Worm (Caenorhabditis elegans) whole organism, mixed stage, embryonic: ENCODE results near the gene pmk-1.

Experiments
- ceh-39 ChIP-seq: fragments of 150-350 bp; optimal IDR thresholded peaks from 2 replicates; lab custom pipeline; 2014; ENCODE audit warnings: missing biosample characterization, missing genetic modification characterization
- elt-1 ChIP-seq: sonication (generic microtip); optimal IDR thresholded peaks from 2 replicates; lab custom pipeline; 2017; ENCODE audit warnings: missing genetic modification characterization, mild to moderate bottlenecking, missing compliant biosample characterization, antibody characterized with exemption, moderate library complexity, borderline replicate concordance; ENCODE audit not compliant: insufficient read depth
- elt-3 ChIP-seq: fragments of 150-350 bp; optimal IDR thresholded peaks from 2 replicates; lab custom pipeline; 2014; ENCODE audit warnings: missing biosample characterization, missing genetic modification characterization
- lsy-2 ChIP-seq: fragments of 150-350 bp; optimal IDR thresholded peaks from 2 replicates; lab custom pipeline; 2014; ENCODE audit warnings: missing biosample characterization, missing genetic modification characterization
- nhr-2 ChIP-seq: fragments of 150-350 bp; optimal IDR thresholded peaks from 2 replicates; lab custom pipeline; 2014; ENCODE audit warnings: missing biosample characterization, missing genetic modification characterization
- nhr-28 ChIP-seq: fragments of 150-350 bp; optimal IDR thresholded peaks from 2 replicates; lab custom pipeline; 2014; ENCODE audit warnings: missing biosample characterization, missing genetic modification characterization
- pha-4 ChIP-seq: fragments of 150-350 bp; optimal IDR thresholded peaks from 2 replicates; lab custom pipeline; 2018; ENCODE audit warnings: missing biosample characterization, missing genetic modification reagents, missing genetic modification characterization
- snpc-4 ChIP-seq: fragments of 150-350 bp; optimal IDR thresholded peaks from 2 replicates; lab custom pipeline; 2014; ENCODE audit warnings: missing biosample characterization, missing genetic modification characterization
- sptf-1 ChIP-seq: sonication (generic microtip); optimal IDR thresholded peaks from 2 replicates; lab custom pipeline; 2017; ENCODE audit warnings: mild to moderate bottlenecking, missing genetic modification characterization, moderate library complexity, missing compliant biosample characterization
- unc-62 ChIP-seq: fragments of 150-350 bp; optimal IDR thresholded peaks from 2 replicates; lab custom pipeline; 2014; ENCODE audit warnings: missing biosample characterization, missing genetic modification reagents, missing genetic modification characterization
- ztf-11 ChIP-seq: fragments of 150-350 bp; optimal IDR thresholded peaks from 2 replicates; lab custom pipeline; 2014; ENCODE audit warnings: missing biosample characterization, missing genetic modification characterization

DNA sequence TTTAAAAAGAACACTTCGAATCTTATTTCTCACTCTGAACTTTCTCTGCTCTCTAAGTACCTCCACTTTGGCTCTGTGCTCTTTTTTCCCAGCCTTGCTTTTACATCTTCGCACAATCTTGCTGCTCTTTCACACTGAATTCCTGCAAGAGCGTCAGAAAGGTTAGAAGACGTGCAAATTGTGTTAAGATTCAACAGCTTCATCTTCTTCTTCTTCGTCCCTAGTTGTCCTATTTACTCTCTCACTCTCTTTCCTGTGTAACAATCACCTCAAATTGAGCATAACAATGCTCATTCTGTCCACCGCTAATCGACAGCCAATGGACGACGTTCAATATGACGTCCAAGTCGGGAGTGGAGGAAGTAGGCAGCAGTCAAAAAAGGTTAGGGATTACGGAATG is 32.8 kb downstream of the pmk-1 start:
- TF ChIP-seq pha-4 (no peak), snpc-4 (tag; lab: Kevin White, UChicago) (no peak), ceh-39 (no peak), lsy-2 (tag; lab: Kevin White, UChicago) (no peak), nhr-28 (tag; lab: Kevin White, UChicago) (no peak), sptf-1 (no peak), ztf-11 (tag; lab: Kevin White, UChicago) (no peak), elt-3 (tag; lab: Kevin White, UChicago) (no peak), nhr-2 (tag; lab: Kevin White, UChicago) (no peak), unc-62 (GFP tag; lab: Kevin White, UChicago) (no peak), elt-1 (tag; lab: Kevin White, UChicago) (no peak)
